Fruit fly (Drosophila melanogaster) whole organism, embryonic: ENCODE data around the gene mRpS30.

Source experiments
- CG10979 ChIP-seq: fragments of 200-800 bp; sonication (Bioruptor generic); optimal IDR thresholded peaks from 2 replicates; lab custom pipeline; 2018; ENCODE audit warnings: missing biosample characterization, mild to moderate bottlenecking, missing genetic modification characterization, moderate library complexity
- CG12744 ChIP-seq: fragments of 200-800 bp; sonication (Bioruptor generic); optimal IDR thresholded peaks from 2 replicates; lab custom pipeline; 2016; ENCODE audit warnings: missing biosample characterization, missing genetic modification characterization
- CG12942 ChIP-seq: fragments of 200-800 bp; sonication (Bioruptor generic); optimal IDR thresholded peaks from 3 replicates; lab custom pipeline; 2016; ENCODE audit warnings: missing biosample characterization, missing genetic modification characterization
- CG17186 ChIP-seq: fragments of 200-800 bp; sonication (Bioruptor generic); optimal IDR thresholded peaks from 3 replicates; lab custom pipeline; 2017; ENCODE audit warnings: missing biosample characterization, missing genetic modification reagents, missing genetic modification characterization
- CG17359 ChIP-seq: fragments of 200-800 bp; sonication (Bioruptor generic); optimal IDR thresholded peaks from 3 replicates; lab custom pipeline; 2018; ENCODE audit warnings: missing biosample characterization, mild to moderate bottlenecking, missing genetic modification characterization, moderate library complexity
- CG17361 ChIP-seq: fragments of 200-800 bp; sonication (Bioruptor generic); IDR thresholded peaks from 3 replicates; pipeline ENCODE4 v1.3.6; 2022; ENCODE audit warnings: missing biosample characterization, missing genetic modification characterization
- CG17829 ChIP-seq: fragments of 200-800 bp; optimal IDR thresholded peaks from 2 replicates; lab custom pipeline; 2019; ENCODE audit warnings: missing biosample characterization, mild to moderate bottlenecking, missing genetic modification characterization, moderate library complexity
- CG17912 ChIP-seq: fragments of 200-800 bp; sonication (Bioruptor generic); optimal IDR thresholded peaks from 2 replicates; lab custom pipeline; 2018; ENCODE audit warnings: missing biosample characterization, mild to moderate bottlenecking, missing genetic modification characterization
- CG2889 ChIP-seq: fragments of 200-800 bp; sonication (Bioruptor generic); IDR thresholded peaks from 3 replicates; pipeline ENCODE4 v1.3.6; 2022; ENCODE audit warnings: missing biosample characterization, missing genetic modification characterization
- CG31441 ChIP-seq: fragments of 200-800 bp; sonication (Bioruptor generic); IDR thresholded peaks from 2 replicates; pipeline ENCODE4 v1.3.6; 2022; ENCODE audit warnings: missing biosample characterization, missing genetic modification characterization
- CG3281 ChIP-seq: fragments of 200-800 bp; sonication (Bioruptor generic); optimal IDR thresholded peaks from 3 replicates; lab custom pipeline; 2017; ENCODE audit warnings: missing biosample characterization, mild to moderate bottlenecking, missing genetic modification characterization
- CG3995 ChIP-seq: fragments of 200-800 bp; sonication (Bioruptor generic); optimal IDR thresholded peaks from 3 replicates; lab custom pipeline; 2016; ENCODE audit warnings: missing biosample characterization, missing genetic modification characterization
- CG4328 ChIP-seq: fragments of 200-800 bp; sonication (Bioruptor generic); optimal IDR thresholded peaks from 3 replicates; lab custom pipeline; 2017; ENCODE audit warnings: missing biosample characterization, missing genetic modification reagents, missing genetic modification characterization
- CG4707 ChIP-seq: fragments of 200-800 bp; sonication (Bioruptor generic); optimal IDR thresholded peaks from 2 replicates; lab custom pipeline; 2018; ENCODE audit warnings: missing biosample characterization, mild to moderate bottlenecking, missing genetic modification characterization, moderate library complexity
- CG4730 ChIP-seq: fragments of 200-800 bp; sonication (Bioruptor generic); IDR thresholded peaks from 2 replicates; pipeline ENCODE4 v1.3.6; 2022; ENCODE audit warnings: missing biosample characterization, missing genetic modification characterization
- CG5180 ChIP-seq: fragments of 200-800 bp; sonication (Bioruptor generic); optimal IDR thresholded peaks from 3 replicates; lab custom pipeline; 2017; ENCODE audit warnings: missing biosample characterization, missing genetic modification characterization, mild to moderate bottlenecking, moderate library complexity, missing genetic modification reagents
- CG6175 ChIP-seq: fragments of 200-800 bp; sonication (Bioruptor generic); IDR thresholded peaks from 3 replicates; pipeline ENCODE4 v1.3.6; 2022; ENCODE audit warnings: missing biosample characterization, missing genetic modification characterization
- CG6254 ChIP-seq: fragments of 200-800 bp; sonication (Bioruptor generic); optimal IDR thresholded peaks from 3 replicates; lab custom pipeline; 2017; ENCODE audit warnings: mild to moderate bottlenecking, missing biosample characterization, missing genetic modification reagents, missing genetic modification characterization
- CG6654 ChIP-seq: fragments of 200-800 bp; sonication (Bioruptor generic); optimal IDR thresholded peaks from 2 replicates; lab custom pipeline; 2017; ENCODE audit warnings: missing biosample characterization, mild to moderate bottlenecking, missing genetic modification characterization
- CG7928 ChIP-seq: fragments of 200-800 bp; sonication (Bioruptor generic); optimal IDR thresholded peaks from 2 replicates; lab custom pipeline; 2017; ENCODE audit warnings: missing biosample characterization, mild to moderate bottlenecking, missing genetic modification characterization
- CoRest ChIP-seq: fragments of 200-800 bp; sonication (Bioruptor generic); optimal IDR thresholded peaks from 3 replicates; lab custom pipeline; 2018; ENCODE audit warnings: missing biosample characterization, mild to moderate bottlenecking, missing genetic modification characterization, moderate library complexity
- Deaf1 ChIP-seq: fragments of 200-800 bp; optimal IDR thresholded peaks from 3 replicates; lab custom pipeline; 2019; ENCODE audit warnings: missing biosample characterization, mild to moderate bottlenecking, missing genetic modification characterization, moderate library complexity
- Drgx ChIP-seq: fragments of 200-800 bp; sonication (Bioruptor generic); IDR thresholded peaks from 2 replicates; pipeline ENCODE4 v1.3.6; 2022; ENCODE audit warnings: missing biosample characterization, missing genetic modification characterization
- E2f1 ChIP-seq: fragments of 200-800 bp; sonication (Bioruptor generic); IDR thresholded peaks from 2 replicates; pipeline ENCODE4 v1.3.6; 2022; ENCODE audit warnings: missing biosample characterization, missing genetic modification characterization
- E2f2 ChIP-seq: fragments of 200-800 bp; sonication (Bioruptor generic); IDR thresholded peaks from 2 replicates; pipeline ENCODE4 v1.3.6; 2022; ENCODE audit warnings: missing biosample characterization, missing genetic modification characterization
- ERR ChIP-seq: fragments of 200-800 bp; sonication (Bioruptor generic); optimal IDR thresholded peaks from 2 replicates; lab custom pipeline; 2016; ENCODE audit warnings: missing biosample characterization, missing genetic modification characterization
- Fer2 ChIP-seq: fragments of 200-800 bp; sonication (Bioruptor generic); optimal IDR thresholded peaks from 2 replicates; lab custom pipeline; 2018; ENCODE audit warnings: missing biosample characterization, mild to moderate bottlenecking, missing genetic modification characterization, moderate library complexity
- Hmr ChIP-seq: fragments of 200-800 bp; sonication (Bioruptor generic); optimal IDR thresholded peaks from 3 replicates; lab custom pipeline; 2017; ENCODE audit warnings: mild to moderate bottlenecking, missing biosample characterization, missing genetic modification reagents, missing genetic modification characterization
- Oli ChIP-seq: fragments of 200-800 bp; sonication (Bioruptor generic); optimal IDR thresholded peaks from 2 replicates; lab custom pipeline; 2018; ENCODE audit warnings: missing biosample characterization, mild to moderate bottlenecking, missing genetic modification characterization, moderate library complexity
- ara ChIP-seq: fragments of 200-800 bp; sonication (Bioruptor generic); IDR thresholded peaks from 2 replicates; pipeline ENCODE4 v1.3.6; 2022; ENCODE audit warnings: missing biosample characterization, missing genetic modification characterization
- bowl ChIP-seq: fragments of 200-800 bp; sonication (Bioruptor generic); IDR thresholded peaks from 2 replicates; pipeline ENCODE4 v1.3.6; 2022; ENCODE audit warnings: missing biosample characterization, missing genetic modification characterization
- caup ChIP-seq: fragments of 200-800 bp; sonication (Bioruptor generic); optimal IDR thresholded peaks from 3 replicates; lab custom pipeline; 2017; ENCODE audit warnings: missing biosample characterization, mild to moderate bottlenecking, missing genetic modification characterization, moderate library complexity; ENCODE audit not compliant: severe bottlenecking
- gt ChIP-seq: fragments of 200-800 bp; sonication (Bioruptor generic); IDR thresholded peaks from 2 replicates; pipeline ENCODE4 v1.3.6; 2022; ENCODE audit warnings: missing biosample characterization, missing genetic modification characterization
- hkb ChIP-seq, 2 experiments: fragments of 200-800 bp in 1 of 2; fragments of >200 bp in 1 of 2; sonication (Bioruptor generic) in 1 of 2; IDR thresholded peaks in 1 of 2; optimal IDR thresholded peaks in 1 of 2; 2 replicates each; pipeline versions ENCODE4 v1.3.6 to Lab custom; 2017 to 2022; ENCODE audit warnings: missing biosample characterization in 1 of 2, missing genetic modification characterization in 1 of 2
- insv ChIP-seq, 2 experiments: fragments of 200-800 bp; sonication (Bioruptor generic); optimal IDR thresholded peaks; 3 replicates each; lab custom pipeline; 2016 to 2018; ENCODE audit warnings: missing biosample characterization in 2 of 2, missing genetic modification characterization in 2 of 2
- jing ChIP-seq: fragments of 200-800 bp; sonication (Bioruptor generic); optimal IDR thresholded peaks from 2 replicates; lab custom pipeline; 2018; ENCODE audit warnings: missing biosample characterization, mild to moderate bottlenecking, missing genetic modification characterization
- kni ChIP-seq: fragments of 200-800 bp; sonication (Bioruptor generic); optimal IDR thresholded peaks from 3 replicates; lab custom pipeline; 2017; ENCODE audit warnings: mild to moderate bottlenecking, missing biosample characterization, missing genetic modification reagents, missing genetic modification characterization
- lbe ChIP-seq: fragments of 200-800 bp; sonication (Bioruptor generic); optimal IDR thresholded peaks from 2 replicates; lab custom pipeline; 2016; ENCODE audit warnings: missing biosample characterization, mild to moderate bottlenecking, missing genetic modification characterization
- lmd ChIP-seq: fragments of 200-800 bp; sonication (Bioruptor generic); IDR thresholded peaks from 2 replicates; pipeline ENCODE4 v1.3.6; 2022; ENCODE audit warnings: missing biosample characterization, missing genetic modification characterization
- lola ChIP-seq, 3 experiments: fragments of >200 bp in 2 of 3; fragments of 200-800 bp in 1 of 3; sonication (Bioruptor generic) in 1 of 3; optimal IDR thresholded peaks; 2 replicates each; lab custom pipeline; 2017 to 2019; ENCODE audit warnings: missing biosample characterization in 3 of 3, missing genetic modification characterization in 3 of 3, mild to moderate bottlenecking in 1 of 3, moderate library complexity in 1 of 3
- p53 ChIP-seq: fragments of 200-800 bp; sonication (Bioruptor generic); optimal IDR thresholded peaks from 2 replicates; lab custom pipeline; 2016; ENCODE audit warnings: missing biosample characterization, missing genetic modification characterization
- pan ChIP-seq, 4 experiments: fragments of >200 bp in 3 of 4; fragments of 200-800 bp in 1 of 4; sonication (Bioruptor generic) in 1 of 4; optimal IDR thresholded peaks in 3 of 4; IDR thresholded peaks in 1 of 4; 2 replicates each; pipeline versions ENCODE4 v1.3.6 to Lab custom; 2017 to 2022; ENCODE audit warnings: missing biosample characterization in 2 of 4, missing genetic modification characterization in 2 of 4, mixed read lengths in 1 of 4
- row ChIP-seq: fragments of 200-800 bp; sonication (Bioruptor generic); IDR thresholded peaks from 3 replicates; pipeline ENCODE4 v1.3.6; 2022; ENCODE audit warnings: missing biosample characterization, missing genetic modification characterization
- scrt ChIP-seq: fragments of 200-800 bp; sonication (Bioruptor generic); optimal IDR thresholded peaks from 2 replicates; lab custom pipeline; 2018; ENCODE audit warnings: missing biosample characterization, mild to moderate bottlenecking, missing genetic modification characterization, moderate library complexity
- sd ChIP-seq: fragments of 200-800 bp; sonication (Bioruptor generic); optimal IDR thresholded peaks from 3 replicates; lab custom pipeline; 2018; ENCODE audit warnings: missing biosample characterization, mild to moderate bottlenecking, missing genetic modification characterization, moderate library complexity
- stc ChIP-seq: fragments of 200-800 bp; sonication (Bioruptor generic); IDR thresholded peaks from 2 replicates; pipeline ENCODE4 v1.3.6; 2022; ENCODE audit warnings: missing biosample characterization, missing genetic modification characterization
- trh ChIP-seq: fragments of 200-800 bp; sonication (Bioruptor generic); optimal IDR thresholded peaks from 2 replicates; lab custom pipeline; 2016; ENCODE audit warnings: missing biosample characterization, missing genetic modification characterization
- zfh2 ChIP-seq: fragments of 200-800 bp; sonication (Bioruptor generic); optimal IDR thresholded peaks from 2 replicates; lab custom pipeline; 2016; ENCODE audit warnings: missing biosample characterization, missing genetic modification characterization

mRpS30 gene

DNA sequence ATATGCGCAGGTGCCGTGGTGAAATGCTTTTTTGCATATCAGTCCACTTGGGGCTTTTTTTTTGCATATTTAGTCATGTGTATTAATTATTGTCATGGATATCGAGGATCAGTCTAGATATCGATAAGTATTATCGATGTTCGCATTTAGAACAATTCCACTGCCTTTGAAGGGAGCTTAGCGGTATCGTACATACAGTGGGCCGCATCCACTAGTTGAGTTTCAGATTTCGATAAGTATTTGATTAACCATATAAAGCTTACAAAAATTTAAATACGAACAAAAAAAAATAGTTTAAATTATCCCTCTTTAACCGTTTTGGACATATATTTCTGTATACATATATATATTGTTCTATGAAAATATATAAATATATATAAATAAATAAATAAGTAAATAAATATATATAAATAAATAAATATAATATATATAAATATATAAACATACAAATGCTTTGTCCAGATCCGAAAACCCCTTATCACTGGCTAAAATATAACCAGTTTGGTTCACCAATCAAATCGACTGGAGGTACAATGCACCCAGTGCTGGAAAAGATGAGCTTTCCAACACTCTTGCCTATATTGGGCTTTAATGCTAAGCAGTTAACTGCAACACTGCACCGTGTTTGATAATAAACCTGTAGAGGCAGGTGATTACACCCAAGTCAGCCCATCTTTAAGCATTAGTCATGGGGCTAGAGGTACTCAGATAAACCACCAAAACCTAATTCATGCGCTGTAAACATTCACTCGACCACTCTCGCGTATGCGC lies 17.2 kb downstream of the mRpS30 start (continued):
- TF ChIP-seq scrt (peak; percentile 14), gt (GFP tag; lab: Robert Waterston, UW) (no peak), jing (GFP tag; lab: Kevin White, UChicago) (no peak), CG10979 (peak; percentile 20), row (peak; percentile 66), CG4730 (GFP tag; lab: Robert Waterston, UW) (no peak), Oli (no peak), Drgx (GFP tag; lab: Robert Waterston, UW) (no peak), CG3995 (GFP tag; lab: Kevin White, UChicago) (no peak), lola (GFP tag; optimal IDR thresholded peaks at IDR 0.05; lab: Kevin White, UChicago) (no peak), E2f1 (GFP tag; lab: Robert Waterston, UW) (no peak), CG3281 (GFP tag; lab: Kevin White, UChicago) (peak; percentile 32), CG4707 (GFP tag; lab: Kevin White, UChicago) (peak; percentile 94), insv (GFP tag; optimal IDR thresholded peaks at IDR 0.05; lab: Kevin White, UChicago) (no peak), CG17829 (tag; lab: Kevin White, UChicago) (peak; percentile 33), Deaf1 (tag; lab: Kevin White, UChicago) (no peak), CG2889 (GFP tag; lab: Robert Waterston, UW) (no peak), CG12942 (GFP tag; lab: Kevin White, UChicago) (no peak), p53 (GFP tag; lab: Kevin White, UChicago) (no peak), Fer2 (tag; lab: Kevin White, UChicago) (no peak), Hmr (peak; percentile 58), CG17361 (GFP tag; lab: Robert Waterston, UW) (no peak), CG4328 (GFP tag; lab: Kevin White, UChicago) (no peak), CG6654 (GFP tag; lab: Kevin White, UChicago) (no peak), kni (no peak), CG17359 (tag; lab: Kevin White, UChicago) (no peak), CG17186 (GFP tag; lab: Kevin White, UChicago) (no peak), bowl (GFP tag; lab: Robert Waterston, UW) (no peak), CG17912 (GFP tag; lab: Kevin White, UChicago) (no peak), stc (GFP tag; lab: Robert Waterston, UW) (no peak), CG5180 (GFP tag; lab: Kevin White, UChicago) (no peak), caup (no peak), CG6175 (GFP tag; lab: Robert Waterston, UW) (no peak), CG12744 (no peak), ara (no peak), CG7928 (no peak), pan (optimal IDR thresholded peaks at IDR 0.05; lab: Kevin White, UChicago) (no peak), pan (GFP tag; optimal IDR thresholded peaks at IDR 0.05 in 1 of 2, IDR thresholded peaks at IDR 0.05 in 1 of 2) (no peak), zfh2 (GFP tag; lab: Kevin White, UChicago) (no peak), lmd (no peak), sd (tag; lab: Kevin White, UChicago) (peak; percentile 30), hkb (optimal IDR thresholded peaks at IDR 0.05; lab: Kevin White, UChicago) (no peak), hkb (GFP tag; IDR thresholded peaks at IDR 0.05; lab: Robert Waterston, UW) (no peak), CoRest (tag; lab: Kevin White, UChicago) (peak; percentile 40), ERR (no peak), CG6254 (GFP tag; lab: Kevin White, UChicago) (no peak), lbe (GFP tag; lab: Kevin White, UChicago) (no peak), E2f2 (GFP tag; lab: Robert Waterston, UW) (no peak), CG31441 (GFP tag; lab: Robert Waterston, UW) (no peak), trh (GFP tag; lab: Kevin White, UChicago) (no peak)
